Fruit fly (Drosophila melanogaster) whole organism, embryonic: ENCODE results near the gene GstT4.

Experiments used
- CG17385 ChIP-seq: fragments of 200-800 bp; sonication (Bioruptor generic); optimal IDR thresholded peaks from 3 replicates; lab custom pipeline; 2018; ENCODE audit warnings: missing biosample characterization, mild to moderate bottlenecking, missing genetic modification characterization
- CG31388 ChIP-seq: fragments of 200-800 bp; sonication (Bioruptor generic); optimal IDR thresholded peaks from 2 replicates; lab custom pipeline; 2016; ENCODE audit warnings: missing biosample characterization, missing genetic modification characterization
- CG6854 ChIP-seq: fragments of 200-800 bp; sonication (Bioruptor generic); optimal IDR thresholded peaks from 3 replicates; lab custom pipeline; 2017; ENCODE audit warnings: missing biosample characterization, mild to moderate bottlenecking, missing genetic modification characterization
- Mad ChIP-seq: fragments of 200-800 bp; sonication (Bioruptor generic); optimal IDR thresholded peaks from 2 replicates; lab custom pipeline; 2016; ENCODE audit warnings: missing biosample characterization, missing genetic modification characterization
- Scr ChIP-seq: fragments of 200-800 bp; sonication (Bioruptor generic); IDR thresholded peaks from 2 replicates; pipeline ENCODE4 v1.3.6; 2022; ENCODE audit warnings: missing biosample characterization, missing genetic modification characterization; ENCODE audit not compliant: partially characterized antibody
- ab ChIP-seq: fragments of 200-800 bp; sonication (Bioruptor generic); optimal IDR thresholded peaks from 2 replicates; lab custom pipeline; 2016; ENCODE audit warnings: missing biosample characterization, missing genetic modification characterization
- chif ChIP-seq, 2 experiments: fragments of 200-800 bp; sonication (Bioruptor generic); optimal IDR thresholded peaks; 3 replicates each; lab custom pipeline; 2016; ENCODE audit warnings: missing biosample characterization in 2 of 2, missing genetic modification characterization in 2 of 2
- crp ChIP-seq, 2 experiments: fragments of 200-800 bp; sonication (Bioruptor generic); optimal IDR thresholded peaks; 2 replicates in 1 of 2; 3 replicates in 1 of 2; lab custom pipeline; 2017; ENCODE audit warnings: missing biosample characterization in 2 of 2, missing genetic modification characterization in 2 of 2, mild to moderate bottlenecking in 1 of 2, moderate library complexity in 1 of 2
- en ChIP-seq: fragments of 200-800 bp; sonication (Bioruptor generic); optimal IDR thresholded peaks from 2 replicates; lab custom pipeline; 2016; ENCODE audit warnings: missing biosample characterization, missing genetic modification characterization
- mld ChIP-seq: fragments of 200-800 bp; sonication (Bioruptor generic); IDR thresholded peaks from 3 replicates; pipeline ENCODE4 v1.3.6; 2022; ENCODE audit warnings: missing biosample characterization, missing genetic modification characterization; ENCODE audit not compliant: partially characterized antibody
- peb ChIP-seq: fragments of 200-800 bp; sonication (Bioruptor generic); IDR thresholded peaks from 2 replicates; pipeline ENCODE4 v1.3.6; 2022; ENCODE audit warnings: missing biosample characterization, missing genetic modification characterization
- unc-4 ChIP-seq: fragments of 200-800 bp; sonication (Bioruptor generic); IDR thresholded peaks from 2 replicates; pipeline ENCODE4 v1.3.6; 2022; ENCODE audit warnings: missing biosample characterization, missing genetic modification characterization; ENCODE audit not compliant: partially characterized antibody

DNA sequence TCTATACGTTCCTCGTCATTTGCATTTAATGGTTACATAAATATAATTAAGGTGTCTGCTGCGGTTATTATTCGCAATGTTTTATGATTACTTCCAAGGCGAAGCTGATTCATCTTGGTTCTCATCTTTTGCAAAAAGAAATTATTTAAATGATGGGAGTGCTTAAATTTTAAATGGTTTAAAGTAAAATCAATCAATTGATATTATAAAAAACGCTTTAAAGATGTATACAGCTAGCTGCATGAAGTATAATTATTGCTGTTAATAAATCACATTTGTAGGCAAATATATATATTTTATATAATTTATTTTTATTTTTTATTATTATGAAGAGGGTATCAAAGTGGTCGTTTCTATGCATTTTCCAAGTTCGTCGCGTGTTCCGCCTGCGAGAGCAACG lies 46.2 kb downstream of the GstT4 start:
- no peak for TF ChIP-seq chif (GFP tag; optimal IDR thresholded peaks at IDR 0.05; lab: Kevin White, UChicago)
- no peak for TF ChIP-seq mld (GFP tag; lab: Robert Waterston, UW)
- no peak for TF ChIP-seq CG6854
- TF ChIP-seq Mad (GFP tag; lab: Kevin White, UChicago): no peak
- no peak for TF ChIP-seq peb (GFP tag; lab: Robert Waterston, UW)
- TF ChIP-seq Scr (GFP tag; lab: Robert Waterston, UW): no peak
- no peak for TF ChIP-seq en (GFP tag; lab: Kevin White, UChicago)
- no peak for TF ChIP-seq unc-4 (GFP tag; lab: Robert Waterston, UW)
- TF ChIP-seq ab (GFP tag; lab: Kevin White, UChicago): no peak
- TF ChIP-seq crp (GFP tag; optimal IDR thresholded peaks at IDR 0.05; lab: Kevin White, UChicago): no peak
- no peak for TF ChIP-seq CG17385
- no peak for TF ChIP-seq CG31388 (GFP tag; lab: Kevin White, UChicago)
